Worm (Caenorhabditis elegans) whole organism, late embryonic: ENCODE results near the gene gpb-1.

Experiments used
- ama-1 ChIP-seq: fragments of 150-350 bp; optimal IDR thresholded peaks from 2 replicates; lab custom pipeline; 2014
- che-1 ChIP-seq: sonication (generic microtip); optimal IDR thresholded peaks from 2 replicates; lab custom pipeline; 2016; ENCODE audit warnings: mild to moderate bottlenecking, missing genetic modification characterization, missing compliant biosample characterization
- fkh-6 ChIP-seq: sonication (generic microtip); optimal IDR thresholded peaks from 2 replicates; lab custom pipeline; 2016; ENCODE audit warnings: missing genetic modification characterization, missing compliant biosample characterization
- nfya-1 ChIP-seq: sonication (generic microtip); optimal IDR thresholded peaks from 2 replicates; lab custom pipeline; 2017; ENCODE audit warnings: missing genetic modification characterization, mild to moderate bottlenecking, missing compliant biosample characterization, antibody characterized with exemption, moderate library complexity
- sox-4 ChIP-seq: sonication (generic microtip); optimal IDR thresholded peaks from 2 replicates; lab custom pipeline; 2017; ENCODE audit warnings: mild to moderate bottlenecking, missing genetic modification characterization, inconsistent platforms, missing compliant biosample characterization

ce11 chrII:11709464-11709863, 38.9 kb downstream of the gpb-1 start, which contains the start of gene fcmt-1:
- TF ChIP-seq sox-4 (no peak), ama-1 (lab: Kevin White, UChicago) (no peak), che-1 (tag; lab: Kevin White, UChicago) (no peak), nfya-1 (no peak), fkh-6 (tag; lab: Kevin White, UChicago) (no peak)
